Fruit fly (Drosophila melanogaster) whole organism, pupa: ENCODE data around the gene tty.

Experiments used
- CG10348 ChIP-seq: fragments of 200-800 bp; sonication (Bioruptor generic); IDR thresholded peaks from 2 replicates; pipeline ENCODE4 v1.3.6; 2022; ENCODE audit warnings: missing biosample characterization, missing genetic modification characterization
- CG12605 ChIP-seq: fragments of 200-800 bp; sonication (Bioruptor generic); IDR thresholded peaks from 2 replicates; pipeline ENCODE4 v1.3.6; 2022; ENCODE audit warnings: missing biosample characterization, missing genetic modification characterization
- CG13204 ChIP-seq: fragments of 200-800 bp; sonication (Bioruptor generic); optimal IDR thresholded peaks from 2 replicates; lab custom pipeline; 2018; ENCODE audit warnings: missing biosample characterization, mild to moderate bottlenecking, missing genetic modification characterization, moderate library complexity
- CG14655 ChIP-seq: fragments of 200-800 bp; sonication (Bioruptor generic); optimal IDR thresholded peaks from 3 replicates; lab custom pipeline; 2017; ENCODE audit warnings: mild to moderate bottlenecking, missing biosample characterization, missing genetic modification reagents, missing genetic modification characterization
- CG15710 ChIP-seq: fragments of 200-800 bp; sonication (Bioruptor generic); optimal IDR thresholded peaks from 2 replicates; lab custom pipeline; 2018; ENCODE audit warnings: missing biosample characterization, mild to moderate bottlenecking, missing genetic modification characterization, moderate library complexity
- CG17806 ChIP-seq: fragments of 200-800 bp; sonication (Bioruptor generic); optimal IDR thresholded peaks from 2 replicates; lab custom pipeline; 2018; ENCODE audit warnings: missing biosample characterization, mild to moderate bottlenecking, missing genetic modification characterization, moderate library complexity
- CG32121 ChIP-seq: fragments of 200-800 bp; sonication (Bioruptor generic); IDR thresholded peaks from 2 replicates; pipeline ENCODE4 v1.3.6; 2022; ENCODE audit warnings: missing biosample characterization, missing genetic modification characterization
- CG34367 ChIP-seq: fragments of 200-800 bp; sonication (Bioruptor generic); optimal IDR thresholded peaks from 2 replicates; lab custom pipeline; 2018; ENCODE audit warnings: missing biosample characterization, mild to moderate bottlenecking, missing genetic modification characterization
- CG4496 ChIP-seq: fragments of 200-800 bp; sonication (Bioruptor generic); IDR thresholded peaks from 3 replicates; pipeline ENCODE4 v1.3.6; 2022; ENCODE audit warnings: missing biosample characterization, missing genetic modification characterization
- CG8159 ChIP-seq: fragments of 200-800 bp; sonication (Bioruptor generic); optimal IDR thresholded peaks from 3 replicates; lab custom pipeline; 2018; ENCODE audit warnings: missing biosample characterization, mild to moderate bottlenecking, missing genetic modification characterization, moderate library complexity
- CG8301 ChIP-seq: fragments of 200-800 bp; sonication (Bioruptor generic); optimal IDR thresholded peaks from 2 replicates; lab custom pipeline; 2018; ENCODE audit warnings: missing biosample characterization, mild to moderate bottlenecking, missing genetic modification characterization
- CG9948 ChIP-seq: fragments of 200-800 bp; sonication (Bioruptor generic); optimal IDR thresholded peaks from 2 replicates; lab custom pipeline; 2018; ENCODE audit warnings: missing biosample characterization, mild to moderate bottlenecking, missing genetic modification characterization, moderate library complexity
- D1 ChIP-seq: fragments of 200-800 bp; sonication (Bioruptor generic); optimal IDR thresholded peaks from 2 replicates; lab custom pipeline; 2018; ENCODE audit warnings: missing biosample characterization, mild to moderate bottlenecking, missing genetic modification characterization, moderate library complexity
- EcR ChIP-seq: fragments of 200-800 bp; sonication (Bioruptor generic); optimal IDR thresholded peaks from 3 replicates; lab custom pipeline; 2019; ENCODE audit warnings: missing biosample characterization, missing genetic modification characterization, mild to moderate bottlenecking, moderate library complexity, missing genetic modification reagents
- Ets98B ChIP-seq: fragments of 200-800 bp; sonication (Bioruptor generic); IDR thresholded peaks from 2 replicates; pipeline ENCODE4 v1.3.6; 2022; ENCODE audit warnings: missing biosample characterization, missing genetic modification characterization
- Pif1A ChIP-seq: fragments of 200-800 bp; sonication (Bioruptor generic); optimal IDR thresholded peaks from 3 replicates; lab custom pipeline; 2016; ENCODE audit warnings: missing biosample characterization, missing genetic modification characterization
- Pif1B ChIP-seq: fragments of 200-800 bp; sonication (Bioruptor generic); optimal IDR thresholded peaks from 3 replicates; lab custom pipeline; 2016; ENCODE audit warnings: missing biosample characterization, missing genetic modification characterization
- Snoo ChIP-seq: fragments of 200-800 bp; sonication (Bioruptor generic); optimal IDR thresholded peaks from 3 replicates; lab custom pipeline; 2017; ENCODE audit warnings: missing biosample characterization, mild to moderate bottlenecking, missing genetic modification characterization, inconsistent platforms
- fd96Ca ChIP-seq: fragments of 200-800 bp; sonication (Bioruptor generic); IDR thresholded peaks from 3 replicates; pipeline ENCODE4 v1.3.6; 2022; ENCODE audit warnings: missing biosample characterization, missing genetic modification characterization
- gl ChIP-seq: fragments of 200-800 bp; sonication (Bioruptor generic); optimal IDR thresholded peaks from 2 replicates; lab custom pipeline; 2018; ENCODE audit warnings: missing biosample characterization, mild to moderate bottlenecking, missing genetic modification characterization
- rn ChIP-seq: fragments of 200-800 bp; sonication (Bioruptor generic); IDR thresholded peaks from 2 replicates; pipeline ENCODE4 v1.3.6; 2022; ENCODE audit warnings: missing biosample characterization, missing genetic modification characterization

tty gene

dm6 chrX:21319202-21319772, 20.2 kb downstream of the tty start, which contains the start of the genes SLIRP1 and anox:
SLIRP1 (minus strand) TSS chrX:21319296.
anox (minus strand) TSS chrX:21319296.
- TF ChIP-seq CG13204 (GFP tag; lab: Kevin White, UChicago), result no peak
- peak; percentile 87 for TF ChIP-seq D1 (tag; lab: Kevin White, UChicago)
- peak; percentile 90 for TF ChIP-seq CG9948 (tag; lab: Kevin White, UChicago)
- TF ChIP-seq CG8301 (tag; lab: Kevin White, UChicago), result peak; percentile 89
- TF ChIP-seq gl (tag; lab: Kevin White, UChicago), result peak; percentile 70
- TF ChIP-seq CG12605, result peak; percentile 32; the same call in 1 of the 2 replicates
- peak; percentile 91 for TF ChIP-seq CG15710 (tag; lab: Kevin White, UChicago)
- TF ChIP-seq Pif1A, result peak; percentile 82
- TF ChIP-seq Snoo (tag; lab: Kevin White, UChicago), result peak; percentile 88
- peak; percentile 75 for TF ChIP-seq CG32121
- peak; percentile 12 for TF ChIP-seq EcR
- 0 out of 2 replicates have a peak, but pooled peaks have one; percentile 26 for TF ChIP-seq rn (GFP tag; lab: Robert Waterston, UW)
- TF ChIP-seq CG34367, result peak; percentile 86
- peak; percentile 81 for TF ChIP-seq CG4496 (GFP tag; lab: Robert Waterston, UW)
- TF ChIP-seq Ets98B (GFP tag; lab: Robert Waterston, UW), result peak; percentile 55
- TF ChIP-seq CG10348, result no peak
- no peak for TF ChIP-seq fd96Ca (GFP tag; lab: Robert Waterston, UW)
- peak; percentile 83 for TF ChIP-seq CG17806
- TF ChIP-seq CG14655, result peak; percentile 92
- peak; percentile 93 for TF ChIP-seq CG8159
- TF ChIP-seq Pif1B (GFP tag; lab: Kevin White, UChicago), result peak; percentile 67

dm6 chrX:21317422-21317821, 22.1 kb downstream of the tty start, which contains the start of gene CG1801:
CG1801 (minus strand) TSS chrX:21317522.
- TF ChIP-seq CG10348, result no peak
- TF ChIP-seq Ets98B (GFP tag; lab: Robert Waterston, UW), result no peak
- no peak for TF ChIP-seq rn (GFP tag; lab: Robert Waterston, UW)
- TF ChIP-seq CG8301 (tag; lab: Kevin White, UChicago), result no peak
- TF ChIP-seq CG15710 (tag; lab: Kevin White, UChicago), result no peak
- TF ChIP-seq CG17806, result no peak

dm6 chrX:21315852-21316251, 23.6 kb downstream of the tty start, which contains the start of gene Rpt6:
Rpt6 (plus strand) TSS chrX:21316052.
- TF ChIP-seq Ets98B (GFP tag; lab: Robert Waterston, UW) (no peak), gl (tag; lab: Kevin White, UChicago) (no peak), CG10348 (no peak), D1 (tag; lab: Kevin White, UChicago) (no peak), CG4496 (GFP tag; lab: Robert Waterston, UW) (no peak), CG14655 (no peak), EcR (no peak), fd96Ca (GFP tag; lab: Robert Waterston, UW) (no peak), CG13204 (GFP tag; lab: Kevin White, UChicago) (no peak), Snoo (tag; lab: Kevin White, UChicago) (no peak), CG32121 (no peak), CG8301 (tag; lab: Kevin White, UChicago) (no peak), CG17806 (no peak), CG9948 (tag; lab: Kevin White, UChicago) (no peak), CG8159 (no peak), Pif1B (GFP tag; lab: Kevin White, UChicago) (no peak), CG12605 (no peak), CG15710 (tag; lab: Kevin White, UChicago) (no peak), Pif1A (no peak), CG34367 (no peak)

DNA sequence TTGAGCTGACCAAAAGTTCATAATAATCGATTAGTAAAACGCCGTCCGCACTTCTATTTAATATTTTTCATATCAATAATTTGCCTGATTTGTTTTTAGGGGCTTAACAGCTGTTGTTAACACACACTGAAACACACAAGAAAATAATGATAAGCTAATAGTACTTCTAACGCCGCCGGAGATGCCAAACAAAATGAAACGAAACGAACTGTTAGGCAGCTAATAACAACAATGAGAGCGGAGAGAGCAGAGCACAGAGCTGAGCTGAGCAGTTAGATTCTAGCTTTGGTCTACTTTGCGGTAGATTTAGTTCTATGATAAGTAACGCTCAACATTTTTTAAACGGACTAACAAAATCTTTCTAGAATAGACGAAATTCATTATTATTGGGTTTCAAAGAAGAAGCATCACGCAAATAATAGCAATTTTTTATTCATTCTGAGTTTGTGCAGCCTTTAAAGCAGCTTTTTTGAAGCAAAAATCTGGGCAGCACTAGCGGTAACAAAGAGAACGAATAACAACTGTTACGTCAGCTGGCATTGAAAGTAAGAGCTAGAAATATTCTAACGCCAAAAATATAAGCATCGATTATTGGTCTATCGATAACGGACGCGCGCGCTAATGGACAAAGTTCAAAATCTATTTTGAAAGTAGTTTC, 32.9 kb downstream of the tty start, which contains the start of gene Abca3:
Gene Abca3, minus strand, starts transcription at position 181 of the 658 bp plus-strand sequence.
- TF ChIP-seq CG32121 (0 out of 2 replicates have a peak, but pooled peaks have one; percentile 27), EcR (no peak), CG14655 (peak; percentile 53), fd96Ca (GFP tag; lab: Robert Waterston, UW) (0 out of 3 replicates have a peak, but pooled peaks have one; percentile 35), CG10348 (no peak), gl (tag; lab: Kevin White, UChicago) (no peak), CG4496 (GFP tag; lab: Robert Waterston, UW) (peak; percentile 57; the same call in 2 of the 3 replicates), Pif1B (GFP tag; lab: Kevin White, UChicago) (no peak), CG8159 (no peak), CG17806 (no peak), CG8301 (tag; lab: Kevin White, UChicago) (peak; percentile 60)

DNA sequence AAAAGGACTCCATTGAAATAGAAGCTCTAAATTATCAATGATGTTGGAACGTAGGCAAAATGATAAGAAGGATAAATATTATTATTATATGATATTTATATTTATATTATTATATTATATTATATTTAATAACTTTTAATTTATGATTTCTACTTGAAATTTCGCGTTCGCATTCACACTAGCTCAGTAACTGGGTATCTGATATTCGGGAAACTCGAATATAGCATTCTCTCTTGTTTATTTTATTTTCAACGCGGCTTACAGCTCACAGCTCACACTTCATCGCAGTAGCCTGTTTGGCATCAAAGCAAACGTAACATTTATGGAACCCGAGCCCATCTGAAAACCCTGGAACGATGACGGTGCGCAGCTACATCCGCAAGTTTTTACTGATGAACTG, 54.5 kb downstream of the tty start, which contains the start of gene CG1494:
Gene CG1494, plus strand, starts transcription at position 301 of the 400 bp plus-strand sequence.
- TF ChIP-seq CG32121 (no peak), CG9948 (tag; lab: Kevin White, UChicago) (no peak), CG34367 (no peak), Ets98B (GFP tag; lab: Robert Waterston, UW) (no peak), CG13204 (GFP tag; lab: Kevin White, UChicago) (no peak), Pif1B (GFP tag; lab: Kevin White, UChicago) (no peak), rn (GFP tag; lab: Robert Waterston, UW) (no peak)

DNA sequence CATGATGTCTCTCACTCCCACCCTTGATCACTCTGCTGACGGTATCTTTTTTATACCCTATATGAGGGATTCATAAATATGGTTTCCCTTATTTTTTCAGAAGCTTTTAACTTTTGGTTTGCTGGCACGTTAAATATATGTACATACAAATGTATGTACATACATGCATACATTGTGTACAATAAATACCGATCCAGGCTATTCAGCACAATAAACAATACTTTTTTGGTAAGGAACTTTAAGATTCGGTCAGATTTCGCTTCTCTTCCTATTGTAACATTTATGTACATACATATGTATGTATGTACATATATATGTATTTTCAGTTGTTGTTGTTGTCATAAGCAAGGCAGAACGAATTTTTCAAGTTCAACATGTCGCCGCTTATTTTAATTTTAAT, 57.4 kb downstream of the tty start:
- TF ChIP-seq EcR (no peak), CG4496 (GFP tag; lab: Robert Waterston, UW) (no peak), gl (tag; lab: Kevin White, UChicago) (no peak), CG8301 (tag; lab: Kevin White, UChicago) (no peak)
